Fruit fly (Drosophila melanogaster) whole organism, pupa: ENCODE results near the gene CG5793.
A peak's percentile ranks its signal among the peaks of the same experiment; 100 is the strongest.

Experiments used
- CG10348 ChIP-seq: fragments of 200-800 bp; sonication (Bioruptor generic); IDR thresholded peaks from 2 replicates; pipeline ENCODE4 v1.3.6; 2022; ENCODE audit warnings: missing biosample characterization, missing genetic modification characterization
- CG12605 ChIP-seq: fragments of 200-800 bp; sonication (Bioruptor generic); IDR thresholded peaks from 2 replicates; pipeline ENCODE4 v1.3.6; 2022; ENCODE audit warnings: missing biosample characterization, missing genetic modification characterization
- CG13204 ChIP-seq: fragments of 200-800 bp; sonication (Bioruptor generic); optimal IDR thresholded peaks from 2 replicates; lab custom pipeline; 2018; ENCODE audit warnings: missing biosample characterization, mild to moderate bottlenecking, missing genetic modification characterization, moderate library complexity
- CG14655 ChIP-seq: fragments of 200-800 bp; sonication (Bioruptor generic); optimal IDR thresholded peaks from 3 replicates; lab custom pipeline; 2017; ENCODE audit warnings: mild to moderate bottlenecking, missing biosample characterization, missing genetic modification reagents, missing genetic modification characterization
- CG15710 ChIP-seq: fragments of 200-800 bp; sonication (Bioruptor generic); optimal IDR thresholded peaks from 2 replicates; lab custom pipeline; 2018; ENCODE audit warnings: missing biosample characterization, mild to moderate bottlenecking, missing genetic modification characterization, moderate library complexity
- CG17806 ChIP-seq: fragments of 200-800 bp; sonication (Bioruptor generic); optimal IDR thresholded peaks from 2 replicates; lab custom pipeline; 2018; ENCODE audit warnings: missing biosample characterization, mild to moderate bottlenecking, missing genetic modification characterization, moderate library complexity
- CG32121 ChIP-seq: fragments of 200-800 bp; sonication (Bioruptor generic); IDR thresholded peaks from 2 replicates; pipeline ENCODE4 v1.3.6; 2022; ENCODE audit warnings: missing biosample characterization, missing genetic modification characterization
- CG34367 ChIP-seq: fragments of 200-800 bp; sonication (Bioruptor generic); optimal IDR thresholded peaks from 2 replicates; lab custom pipeline; 2018; ENCODE audit warnings: missing biosample characterization, mild to moderate bottlenecking, missing genetic modification characterization
- CG4496 ChIP-seq: fragments of 200-800 bp; sonication (Bioruptor generic); IDR thresholded peaks from 3 replicates; pipeline ENCODE4 v1.3.6; 2022; ENCODE audit warnings: missing biosample characterization, missing genetic modification characterization
- CG8159 ChIP-seq: fragments of 200-800 bp; sonication (Bioruptor generic); optimal IDR thresholded peaks from 3 replicates; lab custom pipeline; 2018; ENCODE audit warnings: missing biosample characterization, mild to moderate bottlenecking, missing genetic modification characterization, moderate library complexity
- CG8301 ChIP-seq: fragments of 200-800 bp; sonication (Bioruptor generic); optimal IDR thresholded peaks from 2 replicates; lab custom pipeline; 2018; ENCODE audit warnings: missing biosample characterization, mild to moderate bottlenecking, missing genetic modification characterization
- CG9948 ChIP-seq: fragments of 200-800 bp; sonication (Bioruptor generic); optimal IDR thresholded peaks from 2 replicates; lab custom pipeline; 2018; ENCODE audit warnings: missing biosample characterization, mild to moderate bottlenecking, missing genetic modification characterization, moderate library complexity
- D1 ChIP-seq: fragments of 200-800 bp; sonication (Bioruptor generic); optimal IDR thresholded peaks from 2 replicates; lab custom pipeline; 2018; ENCODE audit warnings: missing biosample characterization, mild to moderate bottlenecking, missing genetic modification characterization, moderate library complexity
- EcR ChIP-seq: fragments of 200-800 bp; sonication (Bioruptor generic); optimal IDR thresholded peaks from 3 replicates; lab custom pipeline; 2019; ENCODE audit warnings: missing biosample characterization, missing genetic modification characterization, mild to moderate bottlenecking, moderate library complexity, missing genetic modification reagents
- Ets98B ChIP-seq: fragments of 200-800 bp; sonication (Bioruptor generic); IDR thresholded peaks from 2 replicates; pipeline ENCODE4 v1.3.6; 2022; ENCODE audit warnings: missing biosample characterization, missing genetic modification characterization
- Pif1A ChIP-seq: fragments of 200-800 bp; sonication (Bioruptor generic); optimal IDR thresholded peaks from 3 replicates; lab custom pipeline; 2016; ENCODE audit warnings: missing biosample characterization, missing genetic modification characterization
- Pif1B ChIP-seq: fragments of 200-800 bp; sonication (Bioruptor generic); optimal IDR thresholded peaks from 3 replicates; lab custom pipeline; 2016; ENCODE audit warnings: missing biosample characterization, missing genetic modification characterization
- Snoo ChIP-seq: fragments of 200-800 bp; sonication (Bioruptor generic); optimal IDR thresholded peaks from 3 replicates; lab custom pipeline; 2017; ENCODE audit warnings: missing biosample characterization, mild to moderate bottlenecking, missing genetic modification characterization, inconsistent platforms
- fd96Ca ChIP-seq: fragments of 200-800 bp; sonication (Bioruptor generic); IDR thresholded peaks from 3 replicates; pipeline ENCODE4 v1.3.6; 2022; ENCODE audit warnings: missing biosample characterization, missing genetic modification characterization
- gl ChIP-seq: fragments of 200-800 bp; sonication (Bioruptor generic); optimal IDR thresholded peaks from 2 replicates; lab custom pipeline; 2018; ENCODE audit warnings: missing biosample characterization, mild to moderate bottlenecking, missing genetic modification characterization
- rn ChIP-seq: fragments of 200-800 bp; sonication (Bioruptor generic); IDR thresholded peaks from 2 replicates; pipeline ENCODE4 v1.3.6; 2022; ENCODE audit warnings: missing biosample characterization, missing genetic modification characterization

The CG5793 gene

DNA sequence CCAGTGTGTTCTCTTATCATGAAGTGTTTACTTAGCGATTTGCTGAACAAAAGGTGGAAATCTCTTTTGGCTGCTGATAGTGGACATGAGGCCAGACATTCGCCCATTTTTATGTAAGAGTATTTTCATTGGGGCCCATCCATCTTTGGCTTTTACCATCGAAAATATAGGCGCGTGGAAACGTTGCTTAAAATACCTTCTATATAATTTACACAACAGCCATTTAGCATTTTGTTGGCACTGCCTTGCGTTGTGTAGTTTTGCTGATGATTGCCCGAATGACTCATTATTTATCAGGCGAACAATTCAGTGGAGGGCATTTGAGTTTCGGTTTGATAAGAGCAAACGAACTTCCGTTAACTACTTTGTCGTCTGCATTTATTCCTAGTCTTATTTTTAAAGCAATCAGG, 34.3 kb downstream of the CG5793 start:
- TF ChIP-seq rn (GFP tag; lab: Robert Waterston, UW) (no peak), Pif1A (GFP tag; lab: Kevin White, UChicago) (no peak), CG8301 (tag; lab: Kevin White, UChicago) (no peak), CG4496 (GFP tag; lab: Robert Waterston, UW) (no peak), gl (no peak), CG32121 (GFP tag; lab: Robert Waterston, UW) (no peak), CG8159 (tag; lab: Kevin White, UChicago) (no peak), CG13204 (GFP tag; lab: Kevin White, UChicago) (no peak), fd96Ca (GFP tag; lab: Robert Waterston, UW) (no peak)

DNA sequence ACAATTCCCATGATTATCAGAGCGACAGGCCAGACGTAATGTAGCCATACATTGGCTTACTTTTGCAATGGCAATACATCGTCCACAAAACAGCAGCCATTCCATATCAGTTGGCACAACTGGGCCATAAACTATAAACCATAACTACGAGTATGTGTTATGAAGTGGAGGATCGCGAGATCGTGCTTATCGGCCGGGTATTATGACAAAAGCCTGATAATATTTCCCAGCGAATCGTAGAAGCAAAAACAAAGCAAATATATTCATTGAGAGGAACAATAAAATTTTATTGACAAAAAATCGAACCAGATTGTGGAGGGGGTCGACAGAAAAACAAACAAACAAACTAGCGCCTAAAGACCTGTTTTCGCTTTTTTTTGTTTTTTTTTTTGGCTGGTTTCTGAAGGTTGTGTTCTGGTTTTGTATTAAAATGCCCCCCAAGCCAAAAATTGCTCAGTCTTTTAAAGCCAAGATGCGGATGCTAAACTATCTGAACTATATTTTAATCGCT, 36.0 kb downstream of the CG5793 start, which contains the start of gene CG5810:
CG5810 (plus strand) TSS at position 461 of the 511 bp plus-strand sequence.
- TF ChIP-seq CG15710 (tag; lab: Kevin White, UChicago) (peak; percentile 10), CG10348 (GFP tag; lab: Robert Waterston, UW) (no peak), CG34367 (tag; lab: Kevin White, UChicago) (peak; percentile 21), EcR (peak; percentile 38)

DNA sequence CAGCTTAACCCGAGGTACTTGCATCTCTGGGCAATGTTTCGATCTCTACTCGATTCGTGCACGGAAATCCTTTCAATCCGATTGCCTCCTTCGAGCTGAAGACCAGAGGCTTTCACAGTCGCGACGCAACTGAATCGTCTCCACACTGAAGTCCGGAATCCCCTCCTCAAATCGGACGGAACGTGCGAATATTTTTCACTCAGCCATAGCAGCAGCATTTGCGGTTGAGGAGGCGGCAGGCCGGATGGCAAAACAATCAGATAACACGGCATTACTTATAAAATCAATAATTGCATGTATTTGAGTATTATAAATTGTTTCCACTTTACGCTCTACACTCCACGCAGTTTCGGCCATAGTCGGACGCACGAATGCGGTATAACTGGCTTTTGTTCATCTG, 40.7 kb downstream of the CG5793 start, which contains the start of gene Snmp1:
Snmp1 (minus strand) TSS at position 101 of the 400 bp plus-strand sequence.
- TF ChIP-seq Snoo, result no peak
- TF ChIP-seq CG8159 (tag; lab: Kevin White, UChicago), result no peak
- TF ChIP-seq CG34367 (tag; lab: Kevin White, UChicago), result no peak
- TF ChIP-seq Pif1A (GFP tag; lab: Kevin White, UChicago), result no peak
- TF ChIP-seq CG32121 (GFP tag; lab: Robert Waterston, UW), result no peak
- no peak for TF ChIP-seq CG14655 (GFP tag; lab: Kevin White, UChicago)
- no peak for TF ChIP-seq gl
- no peak for TF ChIP-seq rn (GFP tag; lab: Robert Waterston, UW)
- TF ChIP-seq fd96Ca (GFP tag; lab: Robert Waterston, UW), result no peak
- no peak for TF ChIP-seq CG8301 (tag; lab: Kevin White, UChicago)

- TF ChIP-seq fd96Ca (GFP tag; lab: Robert Waterston, UW) (no peak), Pif1B (GFP tag; lab: Kevin White, UChicago) (no peak), Ets98B (GFP tag; lab: Robert Waterston, UW) (0 out of 2 replicates have a peak, but pooled peaks have one; percentile 13), CG15710 (tag; lab: Kevin White, UChicago) (no peak), CG8159 (tag; lab: Kevin White, UChicago) (no peak), CG17806 (tag; lab: Kevin White, UChicago) (no peak), rn (GFP tag; lab: Robert Waterston, UW) (no peak), CG13204 (GFP tag; lab: Kevin White, UChicago) (no peak), Snoo (no peak), CG9948 (tag; lab: Kevin White, UChicago) (no peak), CG10348 (GFP tag; lab: Robert Waterston, UW) (no peak), CG4496 (GFP tag; lab: Robert Waterston, UW) (peak; percentile 55; the same call in 1 of the 3 replicates), gl (no peak), CG32121 (GFP tag; lab: Robert Waterston, UW) (0 out of 2 replicates have a peak, but pooled peaks have one; percentile 41), CG14655 (GFP tag; lab: Kevin White, UChicago) (no peak), CG12605 (no peak), D1 (tag; lab: Kevin White, UChicago) (no peak), CG8301 (tag; lab: Kevin White, UChicago) (no peak), EcR (no peak), Pif1A (GFP tag; lab: Kevin White, UChicago) (no peak), CG34367 (tag; lab: Kevin White, UChicago) (no peak)
Observed at dm6 chr3R:21169525-21170149, 42.3 kb downstream of the CG5793 start.

DNA sequence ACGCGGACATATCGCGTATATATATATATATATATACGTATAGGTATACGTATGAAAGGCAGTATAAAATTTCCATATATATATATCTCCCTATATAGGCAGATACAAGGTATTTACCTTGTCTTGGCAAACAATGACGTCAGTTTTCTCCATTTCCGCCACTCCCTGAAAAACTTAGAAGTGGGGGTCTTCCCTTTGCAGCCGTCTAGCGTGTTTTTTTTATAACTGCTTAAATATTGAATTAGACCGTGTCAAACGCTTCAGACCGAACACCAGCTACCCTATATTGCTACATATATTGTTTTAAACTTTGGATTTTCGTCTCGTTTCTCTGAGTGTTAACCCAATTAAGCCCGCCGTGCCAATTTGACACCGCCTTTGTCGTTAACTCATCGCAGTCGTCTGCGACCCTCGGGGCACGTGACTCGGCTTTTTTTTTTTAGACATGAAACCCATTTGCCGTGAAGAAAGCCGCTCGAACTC, 49.3 kb downstream of the CG5793 start:
- peak; percentile 31 for TF ChIP-seq Pif1A (GFP tag; lab: Kevin White, UChicago)
- TF ChIP-seq EcR, result no peak
